Worm (Caenorhabditis elegans): ENCODE results near the gene tmem-138.

- no peak for TF ChIP-seq lsy-2 (tag; optimal IDR thresholded peaks at IDR 0.05)
- TF ChIP-seq lin-13 (tag; optimal IDR thresholded peaks at IDR 0.05) = no peak
- TF ChIP-seq nhr-2 (tag; optimal IDR thresholded peaks at IDR 0.05) = no peak
- no peak for TF ChIP-seq nhr-76 (tag; optimal IDR thresholded peaks at IDR 0.05)
- no peak for TF ChIP-seq mep-1 (tag; optimal IDR thresholded peaks at IDR 0.05)
- TF ChIP-seq pha-4 (tag; optimal IDR thresholded peaks at IDR 0.05) = no peak
- no peak for TF ChIP-seq snpc-4 (tag; optimal IDR thresholded peaks at IDR 0.05)
- no peak for TF ChIP-seq nhr-28 (tag; optimal IDR thresholded peaks at IDR 0.05)
- TF ChIP-seq cnd-1 (tag; optimal IDR thresholded peaks at IDR 0.05) = no peak
- TF ChIP-seq unc-39 (tag; optimal IDR thresholded peaks at IDR 0.05) = no peak
- no peak for TF ChIP-seq hlh-1 (tag; optimal IDR thresholded peaks at IDR 0.05)
- no peak for TF ChIP-seq ztf-11 (tag; optimal IDR thresholded peaks at IDR 0.05)
- no peak for TF ChIP-seq nhr-237 (tag; optimal IDR thresholded peaks at IDR 0.05)
Measured at ce11 chrII:8141135-8141534, 16.0 kb upstream of the tmem-138 start.

Data from whole organism, mixed stage, embryonic.